Worm (Caenorhabditis elegans) whole organism, young adult: Measurements from ENCODE around the gene qdpr-1.

Source experiments
- B0261.1 ChIP-seq: sonication (generic microtip); optimal IDR thresholded peaks from 2 replicates; lab custom pipeline; 2016; ENCODE audit warnings: mild to moderate bottlenecking, missing genetic modification characterization, moderate library complexity, missing compliant biosample characterization
- F33H1.4 ChIP-seq: fragments of 200-800 bp; sonication (Bioruptor generic); IDR thresholded peaks from 2 replicates; pipeline ENCODE4 v1.3.6; 2022; ENCODE audit warnings: missing genetic modification reagents, missing genetic modification characterization, missing compliant biosample characterization
- K12H6.12 ChIP-seq: fragments of 200-800 bp; sonication (Bioruptor generic); optimal IDR thresholded peaks from 2 replicates; lab custom pipeline; 2018; ENCODE audit warnings: mild to moderate bottlenecking, missing genetic modification characterization, missing compliant biosample characterization
- Y53F4B.3 ChIP-seq: fragments of 200-800 bp; sonication (Bioruptor generic); IDR thresholded peaks from 2 replicates; pipeline ENCODE4 v1.3.6; 2022; ENCODE audit warnings: missing genetic modification reagents, missing genetic modification characterization, missing compliant biosample characterization
- ama-1 ChIP-seq, 3 experiments: fragments of 150-350 bp in 1 of 3; sonication (generic microtip) in 2 of 3; optimal IDR thresholded peaks; 2 replicates each; lab custom pipeline; 2014 to 2018; ENCODE audit warnings: missing biosample characterization in 2 of 3, missing genetic modification characterization in 2 of 3, missing genetic modification reagents in 2 of 3
- attf-3 ChIP-seq: fragments of 200-800 bp; sonication (Bioruptor generic); conservative IDR thresholded peaks from 2 replicates; pipeline ENCODE4 v1.3.6; 2022; ENCODE audit warnings: missing genetic modification reagents, missing genetic modification characterization, missing compliant biosample characterization
- die-1 ChIP-seq: sonication (generic microtip); optimal IDR thresholded peaks from 2 replicates; lab custom pipeline; 2016; ENCODE audit warnings: missing genotype, mild to moderate bottlenecking, missing genetic modification characterization, missing compliant biosample characterization
- egl-18 ChIP-seq: fragments of 200-800 bp; sonication (Bioruptor generic); IDR thresholded peaks from 2 replicates; pipeline ENCODE4 v1.3.6; 2022; ENCODE audit warnings: missing genetic modification reagents, missing genetic modification characterization, missing compliant biosample characterization
- mes-4 ChIP-seq: sonication (generic microtip); optimal IDR thresholded peaks from 2 replicates; lab custom pipeline; 2016; ENCODE audit warnings: missing genotype, missing genetic modification characterization, missing compliant biosample characterization
- pha-4 ChIP-seq: fragments of 150-350 bp; sonication (generic microtip); optimal IDR thresholded peaks from 2 replicates; lab custom pipeline; 2014; ENCODE audit warnings: missing biosample characterization, missing genetic modification reagents, missing genetic modification characterization
- tlf-1 ChIP-seq: fragments of 200-800 bp; sonication (Bioruptor generic); optimal IDR thresholded peaks from 2 replicates; lab custom pipeline; 2018; ENCODE audit warnings: mild to moderate bottlenecking, missing genetic modification characterization, missing compliant biosample characterization
- unc-62 ChIP-seq: fragments of 150-350 bp; optimal IDR thresholded peaks from 2 replicates; lab custom pipeline; 2014; ENCODE audit warnings: missing biosample characterization, missing genetic modification reagents, missing genetic modification characterization

DNA sequence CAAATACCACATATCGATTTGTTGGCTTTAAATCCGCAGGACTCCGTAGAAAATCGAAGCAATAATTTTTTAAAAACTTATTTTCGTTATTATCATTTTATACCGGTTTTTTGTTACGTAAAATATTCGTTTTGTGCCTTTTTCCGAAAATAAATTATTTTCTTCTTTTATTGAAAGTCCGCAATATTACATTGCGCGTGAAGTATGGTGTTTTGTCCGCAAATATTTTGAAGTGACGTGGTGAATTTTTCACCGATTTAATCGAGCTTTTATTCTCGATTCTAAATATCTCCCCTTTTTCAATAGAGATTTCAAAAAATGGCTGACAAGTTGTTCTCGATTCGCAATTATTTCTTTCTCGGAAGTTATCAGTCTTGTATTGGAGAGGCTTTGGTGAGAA is 32.3 kb downstream of the qdpr-1 start, which contains the start of gene cope-1:
- TF ChIP-seq K12H6.12 (tag; lab: Kevin White, UChicago) (no peak), egl-18 (GFP tag; lab: Robert Waterston, UW) (no peak), mes-4 (tag; lab: Kevin White, UChicago) (no peak), tlf-1 (GFP tag; lab: Kevin White, UChicago) (no peak), pha-4 (tag; lab: Kevin White, UChicago) (no peak), attf-3 (no peak), B0261.1 (tag; lab: Kevin White, UChicago) (no peak), unc-62 (GFP tag; lab: Kevin White, UChicago) (no peak), die-1 (tag; lab: Kevin White, UChicago) (no peak), Y53F4B.3 (GFP tag; lab: Robert Waterston, UW) (no peak), F33H1.4 (GFP tag; lab: Robert Waterston, UW) (no peak), ama-1 (optimal IDR thresholded peaks at IDR 0.05; lab: Kevin White, UChicago) (no peak), ama-1 (GFP tag; optimal IDR thresholded peaks at IDR 0.05; lab: Kevin White, UChicago) (no peak)
